Worm (Caenorhabditis elegans) whole organism, young adult: Measurements from ENCODE around the gene clec-80.

Experiments used
- B0019.2 ChIP-seq: fragments of 200-800 bp; sonication (Bioruptor generic); conservative IDR thresholded peaks from 2 replicates; pipeline ENCODE4 v1.3.6; 2022; ENCODE audit warnings: missing genetic modification reagents, missing genetic modification characterization, missing compliant biosample characterization
- F22D6.2 ChIP-seq: sonication (generic microtip); optimal IDR thresholded peaks from 2 replicates; lab custom pipeline; 2016; ENCODE audit warnings: mild to moderate bottlenecking, missing genetic modification characterization, missing compliant biosample characterization
- F23B12.7 ChIP-seq: sonication (generic microtip); optimal IDR thresholded peaks from 2 replicates; lab custom pipeline; 2017; ENCODE audit warnings: missing genetic modification characterization, mild to moderate bottlenecking, missing compliant biosample characterization, antibody characterized with exemption, moderate library complexity; ENCODE audit not compliant: insufficient read depth
- F33H1.4 ChIP-seq: fragments of 200-800 bp; sonication (Bioruptor generic); IDR thresholded peaks from 2 replicates; pipeline ENCODE4 v1.3.6; 2022; ENCODE audit warnings: missing genetic modification reagents, missing genetic modification characterization, missing compliant biosample characterization
- F37B4.10 ChIP-seq: fragments of 200-800 bp; sonication (Bioruptor generic); IDR thresholded peaks from 2 replicates; pipeline ENCODE4 v1.3.6; 2022; ENCODE audit warnings: missing genetic modification characterization, missing compliant biosample characterization
- F52B5.7 ChIP-seq: sonication (generic microtip); optimal IDR thresholded peaks from 2 replicates; lab custom pipeline; 2016; ENCODE audit warnings: mild to moderate bottlenecking, missing genetic modification characterization, missing compliant biosample characterization
- F55B11.4 ChIP-seq: sonication (generic microtip); optimal IDR thresholded peaks from 2 replicates; lab custom pipeline; 2016; ENCODE audit warnings: missing compliant biosample characterization, missing genetic modification characterization, borderline replicate concordance; ENCODE audit not compliant: insufficient read depth
- F57C9.4 ChIP-seq: sonication (generic microtip); optimal IDR thresholded peaks from 2 replicates; lab custom pipeline; 2017; ENCODE audit warnings: mild to moderate bottlenecking, missing genetic modification characterization, missing compliant biosample characterization
- K11D2.4 ChIP-seq: fragments of 200-800 bp; sonication (Bioruptor generic); IDR thresholded peaks from 2 replicates; pipeline ENCODE4 v1.3.6; 2022; ENCODE audit warnings: missing genetic modification reagents, missing genetic modification characterization, missing compliant biosample characterization
- K12H6.12 ChIP-seq: fragments of 200-800 bp; sonication (Bioruptor generic); optimal IDR thresholded peaks from 2 replicates; lab custom pipeline; 2018; ENCODE audit warnings: mild to moderate bottlenecking, missing genetic modification characterization, missing compliant biosample characterization
- Y53F4B.3 ChIP-seq: fragments of 200-800 bp; sonication (Bioruptor generic); IDR thresholded peaks from 2 replicates; pipeline ENCODE4 v1.3.6; 2022; ENCODE audit warnings: missing genetic modification reagents, missing genetic modification characterization, missing compliant biosample characterization
- Y53G8AR.9 ChIP-seq: fragments of 200-800 bp; sonication (Bioruptor generic); conservative IDR thresholded peaks from 2 replicates; pipeline ENCODE4 v1.3.6; 2022; ENCODE audit warnings: missing genetic modification reagents, missing genetic modification characterization, missing compliant biosample characterization
- Y67H2A.10 ChIP-seq: fragments of 200-800 bp; sonication (Bioruptor generic); conservative IDR thresholded peaks from 2 replicates; pipeline ENCODE4 v1.3.6; 2022; ENCODE audit warnings: missing genetic modification reagents, missing genetic modification characterization, missing compliant biosample characterization
- aptf-3 ChIP-seq: fragments of 200-800 bp; sonication (Bioruptor generic); IDR thresholded peaks from 2 replicates; pipeline ENCODE4 v1.3.6; 2022; ENCODE audit warnings: missing genetic modification characterization, missing compliant biosample characterization
- bed-1 ChIP-seq: fragments of 200-800 bp; sonication (Bioruptor generic); IDR thresholded peaks from 2 replicates; pipeline ENCODE4 v1.3.6; 2022; ENCODE audit warnings: missing genetic modification reagents, missing genetic modification characterization, missing compliant biosample characterization
- ceh-27 ChIP-seq: fragments of 200-800 bp; sonication (Bioruptor generic); optimal IDR thresholded peaks from 2 replicates; lab custom pipeline; 2018; ENCODE audit warnings: mild to moderate bottlenecking, missing genetic modification characterization, moderate library complexity, missing compliant biosample characterization
- ceh-40 ChIP-seq: fragments of 200-800 bp; sonication (Bioruptor generic); IDR thresholded peaks from 2 replicates; pipeline ENCODE4 v1.3.6; 2022; ENCODE audit warnings: missing genetic modification characterization, missing compliant biosample characterization
- ceh-58 ChIP-seq: fragments of 200-800 bp; sonication (Bioruptor generic); IDR thresholded peaks from 2 replicates; pipeline ENCODE4 v1.3.6; 2022; ENCODE audit warnings: missing genetic modification characterization, missing compliant biosample characterization
- dpff-1 ChIP-seq: sonication (generic microtip); optimal IDR thresholded peaks from 2 replicates; lab custom pipeline; 2017; ENCODE audit warnings: mild to moderate bottlenecking, missing genetic modification characterization, missing compliant biosample characterization
- efl-1 ChIP-seq: fragments of 150-350 bp; optimal IDR thresholded peaks from 2 replicates; lab custom pipeline; 2014; ENCODE audit warnings: missing biosample characterization, missing genetic modification reagents, missing genetic modification characterization
- egl-44 ChIP-seq: fragments of 200-800 bp; sonication (Bioruptor generic); IDR thresholded peaks from 2 replicates; pipeline ENCODE4 v1.3.6; 2022; ENCODE audit warnings: missing genetic modification reagents, missing genetic modification characterization, missing compliant biosample characterization
- hlh-26 ChIP-seq: fragments of 200-800 bp; sonication (Bioruptor generic); conservative IDR thresholded peaks from 2 replicates; pipeline ENCODE4 v1.3.6; 2022; ENCODE audit warnings: missing genetic modification reagents, missing genetic modification characterization, missing compliant biosample characterization
- hrde-1 ChIP-seq: sonication (generic microtip); optimal IDR thresholded peaks from 2 replicates; lab custom pipeline; 2016; ENCODE audit warnings: missing genetic modification characterization, mild to moderate bottlenecking, missing compliant biosample characterization, moderate library complexity, missing genotype, missing genetic modification reagents, borderline replicate concordance
- lin-26 ChIP-seq: fragments of 200-800 bp; sonication (Bioruptor generic); IDR thresholded peaks from 2 replicates; pipeline ENCODE4 v1.3.6; 2022; ENCODE audit warnings: missing genetic modification reagents, missing genetic modification characterization, missing compliant biosample characterization
- lin-35 ChIP-seq, 3 experiments: fragments of 150-350 bp in 2 of 3; sonication (generic microtip) in 1 of 3; optimal IDR thresholded peaks; 2 replicates each; lab custom pipeline; 2014 to 2018; ENCODE audit warnings: missing biosample characterization in 3 of 3, missing genetic modification characterization in 3 of 3, missing genetic modification reagents in 3 of 3
- lin-40 ChIP-seq: sonication (generic microtip); optimal IDR thresholded peaks from 2 replicates; lab custom pipeline; 2016; ENCODE audit warnings: missing genetic modification characterization, mild to moderate bottlenecking, missing compliant biosample characterization, missing genotype, missing genetic modification reagents
- lir-1 ChIP-seq: fragments of 200-800 bp; sonication (Bioruptor generic); conservative IDR thresholded peaks from 2 replicates; pipeline ENCODE4 v1.3.6; 2022; ENCODE audit warnings: missing genetic modification reagents, missing genetic modification characterization, missing compliant biosample characterization
- madf-6 ChIP-seq: fragments of 200-800 bp; sonication (Bioruptor generic); IDR thresholded peaks from 2 replicates; pipeline ENCODE4 v1.3.6; 2022; ENCODE audit warnings: missing genetic modification reagents, missing genetic modification characterization, missing compliant biosample characterization
- madf-8 ChIP-seq: fragments of 200-800 bp; sonication (Bioruptor generic); conservative IDR thresholded peaks from 2 replicates; pipeline ENCODE4 v1.3.6; 2022; ENCODE audit warnings: missing genetic modification reagents, missing genetic modification characterization, missing compliant biosample characterization
- mxl-1 ChIP-seq: sonication (generic microtip); optimal IDR thresholded peaks from 2 replicates; lab custom pipeline; 2016; ENCODE audit warnings: missing genetic modification characterization, missing compliant biosample characterization
- nfya-1 ChIP-seq: sonication (generic microtip); optimal IDR thresholded peaks from 2 replicates; lab custom pipeline; 2017; ENCODE audit warnings: antibody characterized with exemption, missing compliant biosample characterization, missing genetic modification characterization, borderline replicate concordance; ENCODE audit not compliant: insufficient read depth
- nfya-2 ChIP-seq: fragments of 200-800 bp; sonication (Bioruptor generic); IDR thresholded peaks from 2 replicates; pipeline ENCODE4 v1.3.6; 2022; ENCODE audit warnings: missing genetic modification reagents, missing genetic modification characterization, missing compliant biosample characterization
- pbrm-1 ChIP-seq: fragments of 200-800 bp; sonication (Bioruptor generic); IDR thresholded peaks from 2 replicates; pipeline ENCODE4 v1.3.6; 2022; ENCODE audit warnings: missing genetic modification reagents, missing genetic modification characterization, missing compliant biosample characterization
- rcor-1 ChIP-seq: fragments of 200-800 bp; sonication (Bioruptor generic); IDR thresholded peaks from 2 replicates; pipeline ENCODE4 v1.3.6; 2022; ENCODE audit warnings: missing genetic modification reagents, missing genetic modification characterization, missing compliant biosample characterization
- rec-8 ChIP-seq, 2 experiments: sonication (generic microtip); optimal IDR thresholded peaks; 2 replicates each; lab custom pipeline; 2016; ENCODE audit warnings: mild to moderate bottlenecking in 2 of 2, missing genetic modification characterization in 2 of 2, missing genetic modification reagents in 2 of 2, missing genotype in 2 of 2, missing biosample characterization in 1 of 2, missing compliant biosample characterization in 1 of 2, moderate library complexity in 1 of 2
- repo-1 ChIP-seq: sonication (generic microtip); optimal IDR thresholded peaks from 2 replicates; lab custom pipeline; 2017; ENCODE audit warnings: mild to moderate bottlenecking, missing genetic modification characterization, missing compliant biosample characterization
- snpc-3.4 ChIP-seq: sonication (generic microtip); optimal IDR thresholded peaks from 2 replicates; lab custom pipeline; 2017; ENCODE audit warnings: missing genetic modification characterization, mild to moderate bottlenecking, missing compliant biosample characterization, antibody characterized with exemption, moderate library complexity, missing genotype, missing genetic modification reagents
- tlf-1 ChIP-seq: fragments of 200-800 bp; sonication (Bioruptor generic); optimal IDR thresholded peaks from 2 replicates; lab custom pipeline; 2018; ENCODE audit warnings: mild to moderate bottlenecking, missing genetic modification characterization, missing compliant biosample characterization
- unc-62 ChIP-seq: fragments of 150-350 bp; optimal IDR thresholded peaks from 2 replicates; lab custom pipeline; 2014; ENCODE audit warnings: missing biosample characterization, missing genetic modification reagents, missing genetic modification characterization

The clec-80 gene

DNA sequence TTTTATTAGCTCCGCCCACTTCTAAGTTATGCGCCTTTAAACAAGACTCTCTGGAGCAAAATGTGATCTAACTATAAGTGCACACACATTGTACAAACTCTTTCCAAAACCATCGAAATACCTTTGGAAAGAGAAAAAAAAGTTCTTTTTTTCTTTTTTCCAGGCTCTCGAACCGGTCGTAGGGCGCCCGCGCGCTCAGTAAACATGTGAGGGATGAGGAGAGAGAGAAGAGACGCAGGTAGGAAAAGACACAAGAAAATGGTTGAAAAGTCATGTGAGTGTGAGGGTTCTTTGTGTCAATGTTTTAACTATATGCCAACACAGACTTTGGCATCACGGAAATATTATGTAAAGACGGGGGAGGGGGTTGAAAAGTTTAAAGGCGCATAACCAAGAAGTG lies 49.0 kb upstream of the clec-80 start (continued):
- TF ChIP-seq Y53G8AR.9 (GFP tag; lab: Robert Waterston, UW): peak; percentile 61; the same call in 1 of the 2 replicates
- TF ChIP-seq lin-35 (GFP tag; optimal IDR thresholded peaks at IDR 0.05; lab: Kevin White, UChicago): peak in 1 of 3 experiments; percentile 28
- no peak for TF ChIP-seq lir-1 (GFP tag; lab: Robert Waterston, UW)
- TF ChIP-seq egl-44 (GFP tag; lab: Robert Waterston, UW): no peak
- no peak for TF ChIP-seq unc-62 (GFP tag; lab: Kevin White, UChicago)
- no peak for TF ChIP-seq Y67H2A.10 (GFP tag; lab: Robert Waterston, UW)
- TF ChIP-seq rec-8 (tag; optimal IDR thresholded peaks at IDR 0.05; lab: Kevin White, UChicago): no peak
- TF ChIP-seq ceh-40 (GFP tag; lab: Robert Waterston, UW): no peak
- no peak for TF ChIP-seq madf-6 (GFP tag; lab: Robert Waterston, UW)
- no peak for TF ChIP-seq F57C9.4 (tag; lab: Kevin White, UChicago)
- peak; percentile 62 for TF ChIP-seq ceh-27 (GFP tag; lab: Kevin White, UChicago)
- no peak for TF ChIP-seq ceh-58 (GFP tag; lab: Robert Waterston, UW)
- no peak for TF ChIP-seq aptf-3 (GFP tag; lab: Robert Waterston, UW)
- TF ChIP-seq tlf-1: no peak
- TF ChIP-seq hlh-26 (GFP tag; lab: Robert Waterston, UW): no peak
- TF ChIP-seq madf-8: no peak
- no peak for TF ChIP-seq B0019.2 (GFP tag; lab: Robert Waterston, UW)
- no peak for TF ChIP-seq F22D6.2 (tag; lab: Kevin White, UChicago)
- TF ChIP-seq mxl-1 (tag; lab: Kevin White, UChicago): no peak
- no peak for TF ChIP-seq snpc-3.4
- TF ChIP-seq K12H6.12 (tag; lab: Kevin White, UChicago): peak; percentile 73
- no peak for TF ChIP-seq repo-1 (tag; lab: Kevin White, UChicago)
- no peak for TF ChIP-seq dpff-1 (tag; lab: Kevin White, UChicago)
- peak; percentile 80 for TF ChIP-seq lin-26 (GFP tag; lab: Robert Waterston, UW)
- TF ChIP-seq F55B11.4 (tag; lab: Kevin White, UChicago): no peak
- no peak for TF ChIP-seq nfya-1 (tag; lab: Kevin White, UChicago)
- no peak for TF ChIP-seq nfya-2
- no peak for TF ChIP-seq Y53F4B.3
- TF ChIP-seq rcor-1: no peak
- TF ChIP-seq pbrm-1: peak; percentile 72
- TF ChIP-seq hrde-1: no peak
- TF ChIP-seq F33H1.4 (GFP tag; lab: Robert Waterston, UW): no peak
- TF ChIP-seq F52B5.7 (tag; lab: Kevin White, UChicago): no peak
- TF ChIP-seq F37B4.10 (GFP tag; lab: Robert Waterston, UW): no peak
- no peak for TF ChIP-seq bed-1
- TF ChIP-seq K11D2.4 (GFP tag; lab: Robert Waterston, UW): peak; percentile 82
- peak; percentile 42 for TF ChIP-seq F23B12.7 (tag; lab: Kevin White, UChicago)
- peak; percentile 78 for TF ChIP-seq lin-40 (tag; lab: Kevin White, UChicago)
- no peak for TF ChIP-seq efl-1 (GFP tag; lab: Kevin White, UChicago)
